Worm (Caenorhabditis elegans) whole organism, early embryonic: ENCODE data around the gene F15H10.12.

Experiments
- B0310.2 ChIP-seq: sonication (generic microtip); optimal IDR thresholded peaks from 2 replicates; lab custom pipeline; 2016; ENCODE audit warnings: mild to moderate bottlenecking, missing genetic modification characterization, missing compliant biosample characterization
- aly-1 ChIP-seq: sonication (generic microtip); optimal IDR thresholded peaks from 2 replicates; lab custom pipeline; 2016; ENCODE audit warnings: missing genetic modification characterization, missing compliant biosample characterization
- ama-1 ChIP-seq: fragments of 150-350 bp; optimal IDR thresholded peaks from 2 replicates; lab custom pipeline; 2014
- ets-7 ChIP-seq: sonication (generic microtip); optimal IDR thresholded peaks from 2 replicates; lab custom pipeline; 2016; ENCODE audit warnings: missing genotype, missing genetic modification characterization, missing compliant biosample characterization
- flt-1 ChIP-seq: fragments of 200-800 bp; sonication (Bioruptor generic); IDR thresholded peaks from 2 replicates; pipeline ENCODE4 v1.3.6; 2022; ENCODE audit warnings: missing genetic modification characterization, missing compliant biosample characterization
- hmbx-1 ChIP-seq: sonication (generic microtip); optimal IDR thresholded peaks from 2 replicates; lab custom pipeline; 2016; ENCODE audit warnings: mild to moderate bottlenecking, missing genetic modification characterization, missing compliant biosample characterization
- pes-1 ChIP-seq: fragments of 200-800 bp; sonication (Bioruptor generic); IDR thresholded peaks from 2 replicates; pipeline ENCODE4 v1.3.6; 2022; ENCODE audit warnings: missing genetic modification reagents, missing genetic modification characterization, missing compliant biosample characterization
- scrt-1 ChIP-seq: fragments of 200-800 bp; sonication (Bioruptor generic); IDR thresholded peaks from 2 replicates; pipeline ENCODE4 v1.3.6; 2022; ENCODE audit warnings: missing genetic modification characterization, missing compliant biosample characterization
- sea-1 ChIP-seq: fragments of 200-800 bp; sonication (Bioruptor generic); conservative IDR thresholded peaks from 2 replicates; pipeline ENCODE4 v1.3.6; 2022; ENCODE audit warnings: missing genetic modification characterization, missing compliant biosample characterization
- tbx-37 ChIP-seq: fragments of 200-800 bp; sonication (Bioruptor generic); conservative IDR thresholded peaks from 2 replicates; pipeline ENCODE4 v1.3.6; 2022; ENCODE audit warnings: missing genetic modification reagents, missing genetic modification characterization, missing compliant biosample characterization
- tra-4 ChIP-seq: sonication (generic microtip); optimal IDR thresholded peaks from 2 replicates; lab custom pipeline; 2017; ENCODE audit warnings: missing genetic modification characterization, missing compliant biosample characterization

DNA sequence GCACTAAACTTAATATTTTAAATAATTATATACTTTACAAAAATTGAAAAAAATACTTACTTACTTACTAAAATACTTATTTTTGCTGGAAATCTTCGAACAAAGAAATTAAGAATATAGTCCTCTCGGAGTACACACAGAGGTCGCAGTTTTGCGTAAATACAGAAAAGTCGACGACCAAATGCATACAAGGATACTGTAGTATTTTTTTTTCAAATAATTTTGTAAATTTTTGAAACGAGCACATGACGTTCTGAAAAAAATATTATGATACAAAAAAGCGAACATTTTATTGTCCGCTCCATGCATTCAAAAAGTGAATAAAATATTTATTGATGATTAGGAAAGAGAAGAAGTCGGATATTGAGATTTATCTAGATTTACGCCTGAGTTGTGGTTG is 16.4 kb upstream of the F15H10.12 start, which contains the start of gene apc-10:
- TF ChIP-seq ama-1 (lab: Kevin White, UChicago) (no peak), hmbx-1 (tag; lab: Kevin White, UChicago) (no peak), aly-1 (tag; lab: Kevin White, UChicago) (no peak), pes-1 (GFP tag; lab: Robert Waterston, UW) (no peak), ets-7 (tag; lab: Kevin White, UChicago) (no peak), B0310.2 (tag; lab: Kevin White, UChicago) (no peak), flt-1 (GFP tag; lab: Robert Waterston, UW) (no peak), scrt-1 (GFP tag; lab: Robert Waterston, UW) (no peak), tra-4 (no peak), sea-1 (GFP tag; lab: Robert Waterston, UW) (no peak), tbx-37 (no peak)
